Fruit fly (Drosophila melanogaster): Measurements from ENCODE around the gene ND-B8.

The ND-B8 gene

dm6 chr2L:4440881-4441737 lies 13.3 kb upstream of the ND-B8 start, which contains the start of gene CG15431 (continued):
- TF ChIP-seq NC2β (GFP tag; optimal IDR thresholded peaks at IDR 0.05) (no peak), caup (GFP tag; optimal IDR thresholded peaks at IDR 0.05; ENCODE audit: severe bottlenecking) (peak; percentile 70), Eip74EF (GFP tag; optimal IDR thresholded peaks at IDR 0.05) (peak in 1 of 2 experiments; percentile 53), Dip2 (GFP tag; IDR thresholded peaks at IDR 0.05) (no peak), CG34224 (GFP tag; IDR thresholded peaks at IDR 0.05; ENCODE audit: partially characterized antibody) (no peak), CG18011 (GFP tag; optimal IDR thresholded peaks at IDR 0.05) (peak; percentile 25), jing (GFP tag; optimal IDR thresholded peaks at IDR 0.05) (peak; percentile 11), sr (GFP tag; IDR thresholded peaks at IDR 0.05) (peak; percentile 94), tna (GFP tag; IDR thresholded peaks at IDR 0.05; ENCODE audit: partially characterized antibody) (no peak), ara (GFP tag; IDR thresholded peaks at IDR 0.05) (no peak), knrl (GFP tag; IDR thresholded peaks at IDR 0.05; ENCODE audit: partially characterized antibody) (no peak), CG10366 (GFP tag; IDR thresholded peaks at IDR 0.05) (peak; percentile 62), CG18619 (GFP tag; optimal IDR thresholded peaks at IDR 0.05) (peak; percentile 58), CG9797 (GFP tag; optimal IDR thresholded peaks at IDR 0.05) (no peak), C15 (GFP tag; IDR thresholded peaks at IDR 0.05) (peak; percentile 46; the same call in 1 of the 3 replicates), Doc2 (GFP tag; IDR thresholded peaks at IDR 0.05) (no peak), B-H2 (GFP tag; optimal IDR thresholded peaks at IDR 0.05) (peak; percentile 15), CG34376 (GFP tag; optimal IDR thresholded peaks at IDR 0.05) (no peak), da (GFP tag; optimal IDR thresholded peaks at IDR 0.05) (no peak), Elba2 (GFP tag; optimal IDR thresholded peaks at IDR 0.05) (no peak), CG2199 (GFP tag; IDR thresholded peaks at IDR 0.05) (no peak; the same call in 2 of the 3 replicates), CG6791 (GFP tag; IDR thresholded peaks at IDR 0.05; ENCODE audit: partially characterized antibody) (no peak), amos (GFP tag; IDR thresholded peaks at IDR 0.05; ENCODE audit: partially characterized antibody) (peak; percentile 14; the same call in 1 of the 2 replicates), vnd (GFP tag; IDR thresholded peaks at IDR 0.05; ENCODE audit: partially characterized antibody) (no peak), CG8359 (GFP tag; optimal IDR thresholded peaks at IDR 0.05; ENCODE audit: borderline replicate concordance) (no peak), pfk (GFP tag; optimal IDR thresholded peaks at IDR 0.05) (no peak), Hr51 (GFP tag; optimal IDR thresholded peaks at IDR 0.05) (peak; percentile 52 to 62), H15 (GFP tag; IDR thresholded peaks at IDR 0.05) (peak; percentile 65; the same call in 2 of the 3 replicates), CG4424 (GFP tag; optimal IDR thresholded peaks at IDR 0.05) (peak; percentile 17), CG17829 (tag; optimal IDR thresholded peaks at IDR 0.05) (no peak), Kr (GFP tag; optimal IDR thresholded peaks at IDR 0.05) (no peak), CG11093 (GFP tag; IDR thresholded peaks at IDR 0.05) (0 out of 3 replicates have a peak, but pooled peaks have one; percentile 21), nerfin-2 (GFP tag; IDR thresholded peaks at IDR 0.05; ENCODE audit: partially characterized antibody) (no peak), aop (GFP tag; IDR thresholded peaks at IDR 0.05) (no peak), CG12219 (GFP tag; optimal IDR thresholded peaks at IDR 0.05) (no peak), pum (GFP tag; optimal IDR thresholded peaks at IDR 0.05) (no peak), disco-r (GFP tag; optimal IDR thresholded peaks at IDR 0.05) (no peak), D19B (GFP tag; optimal IDR thresholded peaks at IDR 0.05) (no peak), Nf-YC (tag; optimal IDR thresholded peaks at IDR 0.05) (peak; percentile 1), unpg (GFP tag; optimal IDR thresholded peaks at IDR 0.05) (peak; percentile 66), twi (tag; optimal IDR thresholded peaks at IDR 0.05) (no peak), pho (GFP tag; optimal IDR thresholded peaks at IDR 0.05) (peak; percentile 3), gcm (GFP tag; optimal IDR thresholded peaks at IDR 0.05) (no peak), mld (GFP tag; IDR thresholded peaks at IDR 0.05; ENCODE audit: partially characterized antibody) (no peak), CG43689 (GFP tag; IDR thresholded peaks at IDR 0.05) (no peak)
